Fruit fly (Drosophila melanogaster) whole organism, embryonic: ENCODE measurements around the gene fend.

Experiments used
- Aef1 ChIP-seq: fragments of 200-800 bp; sonication (Bioruptor generic); IDR thresholded peaks from 3 replicates; pipeline ENCODE4 v1.3.6; 2022; ENCODE audit warnings: missing biosample characterization, missing genetic modification characterization
- Atf6 ChIP-seq: fragments of 200-800 bp; sonication (Bioruptor generic); IDR thresholded peaks from 2 replicates; pipeline ENCODE4 v1.3.6; 2022; ENCODE audit warnings: missing biosample characterization, missing genetic modification characterization
- BtbVII ChIP-seq: fragments of 200-800 bp; sonication (Bioruptor generic); optimal IDR thresholded peaks from 3 replicates; lab custom pipeline; 2017; ENCODE audit warnings: missing biosample characterization, mild to moderate bottlenecking, missing genetic modification characterization
- CG10274 ChIP-seq: fragments of 200-800 bp; sonication (Bioruptor generic); optimal IDR thresholded peaks from 3 replicates; lab custom pipeline; 2017; ENCODE audit warnings: missing biosample characterization, mild to moderate bottlenecking, missing genetic modification characterization
- CG10366 ChIP-seq: fragments of 200-800 bp; sonication (Bioruptor generic); IDR thresholded peaks from 2 replicates; pipeline ENCODE4 v1.3.6; 2022; ENCODE audit warnings: missing biosample characterization, missing genetic modification characterization
- CG12299 ChIP-seq: fragments of 200-800 bp; sonication (Bioruptor generic); optimal IDR thresholded peaks from 2 replicates; lab custom pipeline; 2018; ENCODE audit warnings: missing biosample characterization, mild to moderate bottlenecking, missing genetic modification characterization
- CG12942 ChIP-seq: fragments of 200-800 bp; sonication (Bioruptor generic); optimal IDR thresholded peaks from 3 replicates; lab custom pipeline; 2016; ENCODE audit warnings: missing biosample characterization, missing genetic modification characterization
- CG13624 ChIP-seq: fragments of 200-800 bp; sonication (Bioruptor generic); optimal IDR thresholded peaks from 2 replicates; lab custom pipeline; 2016; ENCODE audit warnings: missing biosample characterization, missing genetic modification characterization
- CG13894 ChIP-seq: fragments of 200-800 bp; sonication (Bioruptor generic); optimal IDR thresholded peaks from 3 replicates; lab custom pipeline; 2018; ENCODE audit warnings: missing biosample characterization, mild to moderate bottlenecking, missing genetic modification characterization, moderate library complexity
- CG15073 ChIP-seq: fragments of 200-800 bp; sonication (Bioruptor generic); optimal IDR thresholded peaks from 2 replicates; lab custom pipeline; 2016; ENCODE audit warnings: missing biosample characterization, missing genetic modification characterization
- CG17385 ChIP-seq: fragments of 200-800 bp; sonication (Bioruptor generic); optimal IDR thresholded peaks from 3 replicates; lab custom pipeline; 2018; ENCODE audit warnings: missing biosample characterization, mild to moderate bottlenecking, missing genetic modification characterization
- CG17568 ChIP-seq: fragments of 200-800 bp; sonication (Bioruptor generic); optimal IDR thresholded peaks from 2 replicates; lab custom pipeline; 2018; ENCODE audit warnings: missing biosample characterization, mild to moderate bottlenecking, missing genetic modification characterization, moderate library complexity
- CG3163 ChIP-seq: fragments of 200-800 bp; sonication (Bioruptor generic); optimal IDR thresholded peaks from 3 replicates; lab custom pipeline; 2016; ENCODE audit warnings: missing biosample characterization, missing genetic modification characterization
- CG42726 ChIP-seq: fragments of 200-800 bp; sonication (Bioruptor generic); IDR thresholded peaks from 2 replicates; pipeline ENCODE4 v1.3.6; 2022; ENCODE audit warnings: missing biosample characterization, missing genetic modification characterization; ENCODE audit not compliant: partially characterized antibody
- CG4360 ChIP-seq: fragments of 200-800 bp; sonication (Bioruptor generic); IDR thresholded peaks from 2 replicates; pipeline ENCODE4 v1.3.6; 2022; ENCODE audit warnings: missing biosample characterization, missing genetic modification characterization
- CG43689 ChIP-seq: fragments of 200-800 bp; sonication (Bioruptor generic); IDR thresholded peaks from 2 replicates; pipeline ENCODE4 v1.3.6; 2022; ENCODE audit warnings: missing biosample characterization, missing genetic modification characterization
- CG4820 ChIP-seq: fragments of 200-800 bp; sonication (Bioruptor generic); optimal IDR thresholded peaks from 3 replicates; lab custom pipeline; 2016; ENCODE audit warnings: missing biosample characterization, missing genetic modification characterization
- CG4854 ChIP-seq: fragments of 200-800 bp; sonication (Bioruptor generic); optimal IDR thresholded peaks from 2 replicates; lab custom pipeline; 2016; ENCODE audit warnings: missing biosample characterization, missing genetic modification characterization, inconsistent platforms
- CG6765 ChIP-seq: fragments of 200-800 bp; sonication (Bioruptor generic); optimal IDR thresholded peaks from 3 replicates; lab custom pipeline; 2017; ENCODE audit warnings: missing biosample characterization, mild to moderate bottlenecking, missing genetic modification characterization
- CG7786 ChIP-seq: fragments of 200-800 bp; sonication (Bioruptor generic); optimal IDR thresholded peaks from 2 replicates; lab custom pipeline; 2016; ENCODE audit warnings: missing biosample characterization, missing genetic modification characterization
- CG7928 ChIP-seq: fragments of 200-800 bp; sonication (Bioruptor generic); optimal IDR thresholded peaks from 2 replicates; lab custom pipeline; 2017; ENCODE audit warnings: missing biosample characterization, mild to moderate bottlenecking, missing genetic modification characterization
- CG9817 ChIP-seq: fragments of 200-800 bp; sonication (Bioruptor generic); optimal IDR thresholded peaks from 2 replicates; lab custom pipeline; 2018; ENCODE audit warnings: missing biosample characterization, mild to moderate bottlenecking, missing genetic modification characterization, moderate library complexity
- CrebB ChIP-seq: fragments of 200-800 bp; sonication (Bioruptor generic); optimal IDR thresholded peaks from 3 replicates; lab custom pipeline; 2018; ENCODE audit warnings: missing biosample characterization, mild to moderate bottlenecking, missing genetic modification characterization
- Dip2 ChIP-seq: fragments of 200-800 bp; sonication (Bioruptor generic); IDR thresholded peaks from 2 replicates; pipeline ENCODE4 v1.3.6; 2022; ENCODE audit warnings: missing biosample characterization, missing genetic modification characterization
- Doc2 ChIP-seq: fragments of 200-800 bp; sonication (Bioruptor generic); IDR thresholded peaks from 2 replicates; pipeline ENCODE4 v1.3.6; 2022; ENCODE audit warnings: missing biosample characterization, missing genetic modification characterization
- Dp ChIP-seq: fragments of 200-800 bp; sonication (Bioruptor generic); optimal IDR thresholded peaks from 2 replicates; lab custom pipeline; 2018; ENCODE audit warnings: missing biosample characterization, mild to moderate bottlenecking, missing genetic modification characterization, moderate library complexity
- HHEX ChIP-seq: fragments of 200-800 bp; sonication (Bioruptor generic); optimal IDR thresholded peaks from 3 replicates; lab custom pipeline; 2017; ENCODE audit warnings: missing biosample characterization, mild to moderate bottlenecking, missing genetic modification characterization, missing genetic modification reagents
- HLH4C ChIP-seq: fragments of 200-800 bp; sonication (Bioruptor generic); IDR thresholded peaks from 3 replicates; pipeline ENCODE4 v1.3.6; 2022; ENCODE audit warnings: missing biosample characterization, missing genetic modification characterization; ENCODE audit not compliant: partially characterized antibody
- Hmx ChIP-seq: fragments of 200-800 bp; sonication (Bioruptor generic); optimal IDR thresholded peaks from 2 replicates; lab custom pipeline; 2016; ENCODE audit warnings: missing biosample characterization, missing genetic modification characterization
- Kr ChIP-seq: fragments of 200-800 bp; sonication (Bioruptor generic); optimal IDR thresholded peaks from 2 replicates; lab custom pipeline; 2017; ENCODE audit warnings: missing biosample characterization, mild to moderate bottlenecking, missing genetic modification characterization
- Meics ChIP-seq: fragments of 200-800 bp; sonication (Bioruptor generic); optimal IDR thresholded peaks from 2 replicates; lab custom pipeline; 2017; ENCODE audit warnings: missing biosample characterization, mild to moderate bottlenecking, missing genetic modification characterization
- Oaz ChIP-seq: fragments of 200-800 bp; sonication (Bioruptor generic); IDR thresholded peaks from 2 replicates; pipeline ENCODE4 v1.3.6; 2022; ENCODE audit warnings: missing biosample characterization, missing genetic modification characterization
- Optix ChIP-seq: fragments of 200-800 bp; sonication (Bioruptor generic); IDR thresholded peaks from 3 replicates; pipeline ENCODE4 v1.3.6; 2022; ENCODE audit warnings: missing biosample characterization, missing genetic modification characterization
- Sin3A ChIP-seq: fragments of >200 bp; optimal IDR thresholded peaks from 2 replicates; lab custom pipeline; 2018
- Six4 ChIP-seq: fragments of 200-800 bp; sonication (Bioruptor generic); optimal IDR thresholded peaks from 2 replicates; lab custom pipeline; 2016; ENCODE audit warnings: missing biosample characterization, missing genetic modification characterization
- Sox102F ChIP-seq: fragments of 200-800 bp; sonication (Bioruptor generic); optimal IDR thresholded peaks from 2 replicates; lab custom pipeline; 2018; ENCODE audit warnings: missing biosample characterization, mild to moderate bottlenecking, missing genetic modification characterization, moderate library complexity
- Taf1 ChIP-seq: fragments of 200-800 bp; sonication (Bioruptor generic); IDR thresholded peaks from 2 replicates; pipeline ENCODE4 v1.3.6; 2022; ENCODE audit warnings: missing biosample characterization, missing genetic modification characterization
- bowl ChIP-seq: fragments of 200-800 bp; sonication (Bioruptor generic); IDR thresholded peaks from 2 replicates; pipeline ENCODE4 v1.3.6; 2022; ENCODE audit warnings: missing biosample characterization, missing genetic modification characterization
- dpn ChIP-seq, 2 experiments: fragments of 200-800 bp; sonication (Bioruptor generic); optimal IDR thresholded peaks; 3 replicates each; lab custom pipeline; 2016; ENCODE audit warnings: missing biosample characterization in 2 of 2, missing genetic modification characterization in 2 of 2
- eyg ChIP-seq: fragments of 200-800 bp; sonication (Bioruptor generic); optimal IDR thresholded peaks from 3 replicates; lab custom pipeline; 2016; ENCODE audit warnings: missing biosample characterization, missing genetic modification characterization
- fd64A ChIP-seq: fragments of 200-800 bp; sonication (Bioruptor generic); optimal IDR thresholded peaks from 3 replicates; lab custom pipeline; 2018; ENCODE audit warnings: missing biosample characterization, mild to moderate bottlenecking, missing genetic modification characterization
- gem ChIP-seq: fragments of 200-800 bp; sonication (Bioruptor generic); optimal IDR thresholded peaks from 2 replicates; lab custom pipeline; 2019; ENCODE audit warnings: missing biosample characterization, mild to moderate bottlenecking, missing genetic modification characterization, moderate library complexity
- grau ChIP-seq: fragments of 200-800 bp; optimal IDR thresholded peaks from 3 replicates; lab custom pipeline; 2019; ENCODE audit warnings: missing biosample characterization, mild to moderate bottlenecking, missing genetic modification characterization, moderate library complexity
- insv ChIP-seq, 2 experiments: fragments of 200-800 bp; sonication (Bioruptor generic); optimal IDR thresholded peaks; 3 replicates each; lab custom pipeline; 2016 to 2018; ENCODE audit warnings: missing biosample characterization in 2 of 2, missing genetic modification characterization in 2 of 2
- jumu ChIP-seq: fragments of 200-800 bp; sonication (Bioruptor generic); optimal IDR thresholded peaks from 3 replicates; lab custom pipeline; 2016; ENCODE audit warnings: missing biosample characterization, missing genetic modification characterization
- lab ChIP-seq: fragments of 200-800 bp; sonication (Bioruptor generic); optimal IDR thresholded peaks from 3 replicates; lab custom pipeline; 2017; ENCODE audit warnings: missing biosample characterization, missing genetic modification characterization, mild to moderate bottlenecking, moderate library complexity, missing genetic modification reagents
- pros ChIP-seq: fragments of 200-800 bp; sonication (Bioruptor generic); optimal IDR thresholded peaks from 3 replicates; lab custom pipeline; 2019; ENCODE audit warnings: missing biosample characterization, mild to moderate bottlenecking, missing genetic modification characterization, moderate library complexity
- row ChIP-seq: fragments of 200-800 bp; sonication (Bioruptor generic); IDR thresholded peaks from 3 replicates; pipeline ENCODE4 v1.3.6; 2022; ENCODE audit warnings: missing biosample characterization, missing genetic modification characterization
- sens-2 ChIP-seq: fragments of 200-800 bp; sonication (Bioruptor generic); IDR thresholded peaks from 2 replicates; pipeline ENCODE4 v1.3.6; 2022; ENCODE audit warnings: missing biosample characterization, missing genetic modification characterization
- sisA ChIP-seq: fragments of 200-800 bp; sonication (Bioruptor generic); IDR thresholded peaks from 2 replicates; pipeline ENCODE4 v1.3.6; 2022; ENCODE audit warnings: missing biosample characterization, missing genetic modification characterization
- ssp ChIP-seq: fragments of 200-800 bp; sonication (Bioruptor generic); IDR thresholded peaks from 2 replicates; pipeline ENCODE4 v1.3.6; 2022; ENCODE audit warnings: missing biosample characterization, missing genetic modification characterization
- tna ChIP-seq: fragments of 200-800 bp; sonication (Bioruptor generic); IDR thresholded peaks from 2 replicates; pipeline ENCODE4 v1.3.6; 2022; ENCODE audit warnings: missing biosample characterization, missing genetic modification characterization; ENCODE audit not compliant: partially characterized antibody
- z ChIP-seq: fragments of 200-800 bp; sonication (Bioruptor generic); IDR thresholded peaks from 3 replicates; pipeline ENCODE4 v1.3.6; 2022; ENCODE audit warnings: missing biosample characterization, missing genetic modification characterization

Gene fend

dm6 chrX:9106775-9107283 lies 28.1 kb downstream of the fend start, which contains the start of gene Arfrp1 (continued):
- TF ChIP-seq z (GFP tag; lab: Robert Waterston, UW) (no peak), ssp (no peak), Optix (no peak), Dip2 (GFP tag; lab: Robert Waterston, UW) (no peak), CG7786 (peak; percentile 4), sisA (GFP tag; lab: Robert Waterston, UW) (no peak), sens-2 (GFP tag; lab: Robert Waterston, UW) (no peak), BtbVII (no peak), CG17385 (GFP tag; lab: Kevin White, UChicago) (no peak), fd64A (GFP tag; lab: Kevin White, UChicago) (no peak), row (GFP tag; lab: Robert Waterston, UW) (peak; percentile 75), tna (GFP tag; lab: Robert Waterston, UW) (peak; percentile 65), CG4854 (GFP tag; lab: Kevin White, UChicago) (no peak), Six4 (GFP tag; lab: Kevin White, UChicago) (no peak), CG13894 (tag; lab: Kevin White, UChicago) (no peak), Atf6 (GFP tag; lab: Robert Waterston, UW) (no peak), CG15073 (GFP tag; lab: Kevin White, UChicago) (no peak), grau (tag; lab: Kevin White, UChicago) (no peak), CG17568 (GFP tag; lab: Kevin White, UChicago) (no peak), CG6765 (GFP tag; lab: Kevin White, UChicago) (no peak), Sox102F (GFP tag; lab: Kevin White, UChicago) (no peak), CG4360 (no peak), CG10274 (GFP tag; lab: Kevin White, UChicago) (no peak), insv (GFP tag; optimal IDR thresholded peaks at IDR 0.05; lab: Kevin White, UChicago) (no peak), CG7928 (no peak), HHEX (GFP tag; lab: Kevin White, UChicago) (no peak), CG12299 (tag; lab: Kevin White, UChicago) (no peak), CG12942 (GFP tag; lab: Kevin White, UChicago) (no peak), CG4820 (GFP tag; lab: Kevin White, UChicago) (peak; percentile 19), CG3163 (no peak), gem (tag; lab: Kevin White, UChicago) (no peak), Taf1 (no peak), CG10366 (peak; percentile 15; the same call in 1 of the 2 replicates), CG43689 (GFP tag; lab: Robert Waterston, UW) (no peak), lab (GFP tag; lab: Kevin White, UChicago) (no peak), CrebB (tag; lab: Kevin White, UChicago) (no peak), Dp (no peak), bowl (GFP tag; lab: Robert Waterston, UW) (no peak), CG9817 (tag; lab: Kevin White, UChicago) (peak; percentile 21), Doc2 (GFP tag; lab: Robert Waterston, UW) (no peak), Aef1 (GFP tag; lab: Robert Waterston, UW) (peak; percentile 47; the same call in 2 of the 3 replicates)

- TF ChIP-seq CG42726 (GFP tag; lab: Robert Waterston, UW) (peak; percentile 11; the same call in 1 of the 2 replicates), Sin3A (peak; percentile 1), Oaz (no peak), eyg (no peak), pros (peak; percentile 3), dpn (GFP tag; optimal IDR thresholded peaks at IDR 0.05; lab: Kevin White, UChicago) (peak in 1 of 2 experiments; percentile 28), CG13624 (GFP tag; lab: Kevin White, UChicago) (peak; percentile 44), HLH4C (0 out of 3 replicates have a peak, but pooled peaks have one; percentile 26), Meics (GFP tag; lab: Kevin White, UChicago) (no peak), Kr (GFP tag; lab: Kevin White, UChicago) (no peak), Hmx (GFP tag; lab: Kevin White, UChicago) (no peak), jumu (GFP tag; lab: Kevin White, UChicago) (no peak)
These were observed 28.6 kb downstream of the fend start, which contains the start of gene Bx42 for dm6 chrX:9106212-9106774. TSS of gene Bx42 (minus strand) at chrX:9106604.
